Fruit fly (Drosophila melanogaster): ENCODE data around the gene CG31975.

dm6 chr2L:175727-176126, 34.9 kb upstream of the CG31975 start:
- no peak for TF ChIP-seq psq (optimal IDR thresholded peaks at IDR 0.05)
- no peak for TF ChIP-seq CG8478 (optimal IDR thresholded peaks at IDR 0.05)
- TF ChIP-seq Dll (optimal IDR thresholded peaks at IDR 0.05): no peak
- no peak for TF ChIP-seq pan (optimal IDR thresholded peaks at IDR 0.05)
- TF ChIP-seq usp (GFP tag; optimal IDR thresholded peaks at IDR 0.05): no peak
- no peak for TF ChIP-seq EcR (GFP tag; optimal IDR thresholded peaks at IDR 0.05)
